Fruit fly (Drosophila melanogaster) whole organism, embryonic: ENCODE measurements around the gene CG15337.

Experiments
- CG17802 ChIP-seq: fragments of 200-800 bp; sonication (Bioruptor generic); optimal IDR thresholded peaks from 2 replicates; lab custom pipeline; 2018; ENCODE audit warnings: missing biosample characterization, mild to moderate bottlenecking, missing genetic modification characterization, moderate library complexity
- CG1832 ChIP-seq: fragments of 200-800 bp; sonication (Bioruptor generic); optimal IDR thresholded peaks from 2 replicates; lab custom pipeline; 2017; ENCODE audit warnings: missing biosample characterization, mild to moderate bottlenecking, missing genetic modification characterization, inconsistent platforms
- CG3407 ChIP-seq: fragments of 200-800 bp; sonication (Bioruptor generic); optimal IDR thresholded peaks from 2 replicates; lab custom pipeline; 2018; ENCODE audit warnings: missing biosample characterization, mild to moderate bottlenecking, missing genetic modification characterization
- CG9876 ChIP-seq: fragments of 200-800 bp; sonication (Bioruptor generic); optimal IDR thresholded peaks from 2 replicates; lab custom pipeline; 2016; ENCODE audit warnings: missing biosample characterization, missing genetic modification characterization
- H2.0 ChIP-seq: fragments of 200-800 bp; sonication (Bioruptor generic); IDR thresholded peaks from 2 replicates; pipeline ENCODE4 v1.3.6; 2022; ENCODE audit warnings: missing biosample characterization, missing genetic modification characterization
- Hr78 ChIP-seq, 2 experiments: fragments of 200-800 bp in 1 of 2; fragments of >200 bp in 1 of 2; sonication (Bioruptor generic) in 1 of 2; optimal IDR thresholded peaks; 2 replicates each; lab custom pipeline; 2017 to 2019; ENCODE audit warnings: missing biosample characterization in 2 of 2, missing genetic modification characterization in 2 of 2, mild to moderate bottlenecking in 1 of 2, moderate library complexity in 1 of 2
- Rfx ChIP-seq: fragments of 200-800 bp; sonication (Bioruptor generic); IDR thresholded peaks from 2 replicates; pipeline ENCODE4 v1.3.6; 2022; ENCODE audit warnings: missing biosample characterization, missing genetic modification characterization
- Sox102F ChIP-seq: fragments of 200-800 bp; sonication (Bioruptor generic); optimal IDR thresholded peaks from 2 replicates; lab custom pipeline; 2018; ENCODE audit warnings: missing biosample characterization, mild to moderate bottlenecking, missing genetic modification characterization, moderate library complexity
- crc ChIP-seq: fragments of 200-800 bp; sonication (Bioruptor generic); optimal IDR thresholded peaks from 2 replicates; lab custom pipeline; 2016; ENCODE audit warnings: missing biosample characterization, missing genetic modification characterization
- disco-r ChIP-seq: fragments of 200-800 bp; sonication (Bioruptor generic); optimal IDR thresholded peaks from 2 replicates; lab custom pipeline; 2016; ENCODE audit warnings: missing biosample characterization, missing genetic modification characterization
- dpn ChIP-seq, 2 experiments: fragments of 200-800 bp; sonication (Bioruptor generic); optimal IDR thresholded peaks; 3 replicates each; lab custom pipeline; 2016; ENCODE audit warnings: missing biosample characterization in 2 of 2, missing genetic modification characterization in 2 of 2

dm6 chrX:8193017-8193556 is 33.2 kb downstream of the CG15337 start:
- TF ChIP-seq Sox102F (GFP tag; lab: Kevin White, UChicago) (no peak), Rfx (GFP tag; lab: Robert Waterston, UW) (peak; percentile 46), CG1832 (GFP tag; lab: Kevin White, UChicago) (peak; percentile 70), disco-r (GFP tag; lab: Kevin White, UChicago) (no peak), CG17802 (no peak), CG3407 (GFP tag; lab: Kevin White, UChicago) (no peak), dpn (GFP tag; optimal IDR thresholded peaks at IDR 0.05; lab: Kevin White, UChicago) (no peak), CG9876 (GFP tag; lab: Kevin White, UChicago) (no peak), crc (no peak), Hr78 (GFP tag; optimal IDR thresholded peaks at IDR 0.05; lab: Kevin White, UChicago) (no peak), H2.0 (no peak)
